Worm (Caenorhabditis elegans) whole organism, L4 larva: Measurements from ENCODE around the gene nlp-13.

Experiments used
- F37D6.2 ChIP-seq: sonication (generic microtip); optimal IDR thresholded peaks from 2 replicates; lab custom pipeline; 2016; ENCODE audit warnings: mild to moderate bottlenecking, missing genetic modification characterization, missing compliant biosample characterization
- F49E8.2 ChIP-seq: sonication (generic microtip); optimal IDR thresholded peaks from 2 replicates; lab custom pipeline; 2016; ENCODE audit warnings: missing compliant biosample characterization, mild to moderate bottlenecking, missing genetic modification characterization, borderline replicate concordance
- T20F7.1 ChIP-seq: fragments of 200-800 bp; sonication (Bioruptor generic); optimal IDR thresholded peaks from 2 replicates; lab custom pipeline; 2018; ENCODE audit warnings: mild to moderate bottlenecking, missing genetic modification characterization, missing compliant biosample characterization
- Y48G9A.11 ChIP-seq: fragments of 200-800 bp; sonication (Bioruptor generic); IDR thresholded peaks from 2 replicates; pipeline ENCODE4 v1.3.6; 2022; ENCODE audit warnings: missing genetic modification reagents, missing genetic modification characterization, missing compliant biosample characterization
- Y5F2A.4 ChIP-seq: fragments of 200-800 bp; sonication (Bioruptor generic); optimal IDR thresholded peaks from 2 replicates; lab custom pipeline; 2018; ENCODE audit warnings: mild to moderate bottlenecking, missing genetic modification characterization, missing compliant biosample characterization
- aly-2 ChIP-seq: sonication (generic microtip); optimal IDR thresholded peaks from 2 replicates; lab custom pipeline; 2018; ENCODE audit warnings: missing biosample characterization, missing genetic modification characterization
- ceh-62 ChIP-seq: sonication (generic microtip); optimal IDR thresholded peaks from 2 replicates; lab custom pipeline; 2017; ENCODE audit warnings: missing biosample characterization, missing genetic modification characterization
- ces-1 ChIP-seq: fragments of 150-350 bp; sonication (generic microtip); optimal IDR thresholded peaks from 4 replicates; lab custom pipeline; 2014; ENCODE audit warnings: missing biosample characterization, missing genetic modification reagents, missing genetic modification characterization
- daf-19 ChIP-seq: fragments of 200-800 bp; sonication (Bioruptor generic); conservative IDR thresholded peaks from 2 replicates; pipeline ENCODE4 v1.3.6; 2022; ENCODE audit warnings: missing genetic modification characterization, missing compliant biosample characterization
- duxl-1 ChIP-seq: sonication (generic microtip); optimal IDR thresholded peaks from 2 replicates; lab custom pipeline; 2016; ENCODE audit warnings: mild to moderate bottlenecking, missing genetic modification characterization, moderate library complexity, missing compliant biosample characterization; ENCODE audit not compliant: poor library complexity
- dve-1 ChIP-seq: sonication (generic microtip); optimal IDR thresholded peaks from 2 replicates; lab custom pipeline; 2017; ENCODE audit warnings: antibody characterized with exemption, mild to moderate bottlenecking, missing genetic modification characterization, missing compliant biosample characterization; ENCODE audit not compliant: insufficient read depth
- egl-43 ChIP-seq: fragments of 200-800 bp; sonication (Bioruptor generic); IDR thresholded peaks from 2 replicates; pipeline ENCODE4 v1.3.6; 2022; ENCODE audit warnings: missing genetic modification reagents, missing genetic modification characterization, missing compliant biosample characterization
- fkh-10 ChIP-seq: fragments of 150-350 bp; optimal IDR thresholded peaks from 2 replicates; lab custom pipeline; 2014; ENCODE audit warnings: missing biosample characterization, missing genetic modification reagents, missing genetic modification characterization
- hif-1 ChIP-seq, 2 experiments: sonication (generic microtip); optimal IDR thresholded peaks; 2 replicates each; lab custom pipeline; 2016 to 2017; ENCODE audit warnings: missing compliant biosample characterization in 2 of 2, missing genetic modification characterization in 2 of 2, missing genetic modification reagents in 2 of 2, missing genotype in 2 of 2, mild to moderate bottlenecking in 1 of 2
- hlh-30 ChIP-seq: sonication (generic microtip); optimal IDR thresholded peaks from 2 replicates; lab custom pipeline; 2017; ENCODE audit warnings: antibody characterized with exemption, mild to moderate bottlenecking, missing genetic modification characterization, missing compliant biosample characterization; ENCODE audit not compliant: insufficient read depth
- hmg-1.1 ChIP-seq: fragments of 200-800 bp; sonication (Bioruptor generic); IDR thresholded peaks from 2 replicates; pipeline ENCODE4 v1.3.6; 2022; ENCODE audit warnings: missing genetic modification reagents, missing genetic modification characterization, missing compliant biosample characterization
- lim-7 ChIP-seq: fragments of 200-800 bp; sonication (Bioruptor generic); IDR thresholded peaks from 2 replicates; pipeline ENCODE4 v1.3.6; 2022; ENCODE audit warnings: missing genetic modification characterization, missing compliant biosample characterization
- lin-1 ChIP-seq: fragments of 200-800 bp; sonication (Bioruptor generic); IDR thresholded peaks from 2 replicates; pipeline ENCODE4 v1.3.6; 2022; ENCODE audit warnings: missing genetic modification reagents, missing genetic modification characterization, missing compliant biosample characterization
- lin-15B ChIP-seq: fragments of 150-350 bp; sonication (generic microtip); optimal IDR thresholded peaks from 3 replicates; lab custom pipeline; 2014; ENCODE audit warnings: missing biosample characterization, missing genetic modification characterization
- mdl-1 ChIP-seq, 2 experiments: fragments of 150-350 bp in 1 of 2; sonication (generic microtip) in 1 of 2; optimal IDR thresholded peaks; 2 replicates each; lab custom pipeline; 2014 to 2017; ENCODE audit warnings: missing biosample characterization in 2 of 2, missing genetic modification characterization in 2 of 2
- mep-1 ChIP-seq: fragments of 150-350 bp; sonication (generic microtip); optimal IDR thresholded peaks from 3 replicates; lab custom pipeline; 2014; ENCODE audit warnings: missing biosample characterization, missing genetic modification characterization
- mxl-3 ChIP-seq: fragments of 200-800 bp; sonication (Bioruptor generic); optimal IDR thresholded peaks from 2 replicates; lab custom pipeline; 2018; ENCODE audit warnings: mild to moderate bottlenecking, missing genetic modification characterization, missing compliant biosample characterization
- nhr-102 ChIP-seq: sonication (generic microtip); optimal IDR thresholded peaks from 2 replicates; lab custom pipeline; 2016; ENCODE audit warnings: mild to moderate bottlenecking, missing genetic modification characterization, moderate library complexity, missing compliant biosample characterization
- nhr-11 ChIP-seq: fragments of 150-350 bp; optimal IDR thresholded peaks from 2 replicates; lab custom pipeline; 2014; ENCODE audit warnings: missing biosample characterization, missing genetic modification characterization
- nhr-28 ChIP-seq: fragments of 150-350 bp; optimal IDR thresholded peaks from 2 replicates; lab custom pipeline; 2014; ENCODE audit warnings: missing biosample characterization, missing genetic modification characterization
- nhr-76 ChIP-seq: fragments of 150-350 bp; optimal IDR thresholded peaks from 2 replicates; lab custom pipeline; 2014; ENCODE audit warnings: missing biosample characterization, missing genetic modification characterization
- php-3 ChIP-seq: fragments of 200-800 bp; sonication (Bioruptor generic); IDR thresholded peaks from 2 replicates; pipeline ENCODE4 v1.3.6; 2022; ENCODE audit warnings: missing genetic modification reagents, missing genetic modification characterization, missing compliant biosample characterization
- pqm-1 ChIP-seq: sonication (generic microtip); optimal IDR thresholded peaks from 2 replicates; lab custom pipeline; 2017; ENCODE audit warnings: missing biosample characterization, missing genetic modification characterization
- rbr-2 ChIP-seq: sonication (generic microtip); optimal IDR thresholded peaks from 2 replicates; lab custom pipeline; 2016; ENCODE audit warnings: missing genotype, missing genetic modification characterization, missing compliant biosample characterization
- set-16 ChIP-seq: fragments of 200-800 bp; sonication (Bioruptor generic); IDR thresholded peaks from 2 replicates; pipeline ENCODE4 v1.3.6; 2022; ENCODE audit warnings: missing genetic modification reagents, missing genetic modification characterization, missing compliant biosample characterization
- snpc-1.2 ChIP-seq: fragments of 200-800 bp; sonication (Bioruptor generic); IDR thresholded peaks from 2 replicates; pipeline ENCODE4 v1.3.6; 2022; ENCODE audit warnings: missing genetic modification reagents, missing genetic modification characterization, missing compliant biosample characterization
- snpc-4 ChIP-seq: fragments of 150-350 bp; optimal IDR thresholded peaks from 2 replicates; lab custom pipeline; 2014; ENCODE audit warnings: missing biosample characterization, missing genetic modification characterization
- spr-1 ChIP-seq: sonication (generic microtip); optimal IDR thresholded peaks from 2 replicates; lab custom pipeline; 2016; ENCODE audit warnings: mild to moderate bottlenecking, missing genetic modification characterization, missing compliant biosample characterization
- spr-3 ChIP-seq: fragments of 200-800 bp; sonication (Bioruptor generic); optimal IDR thresholded peaks from 2 replicates; lab custom pipeline; 2018; ENCODE audit warnings: mild to moderate bottlenecking, missing genetic modification characterization, missing compliant biosample characterization
- unc-62 ChIP-seq, 3 experiments: fragments of 150-350 bp in 1 of 3; sonication (generic microtip); optimal IDR thresholded peaks in 2 of 3; peaks in 1 of 3; 1 replicate in 1 of 3; 2 replicates in 2 of 3; lab custom pipeline; 2014 to 2017; ENCODE audit warnings: missing biosample characterization in 3 of 3, missing genetic modification characterization in 3 of 3, missing genetic modification reagents in 3 of 3, missing genotype in 1 of 3
- zfp-3 ChIP-seq: fragments of 200-800 bp; sonication (Bioruptor generic); conservative IDR thresholded peaks from 2 replicates; pipeline ENCODE4 v1.3.6; 2022; ENCODE audit warnings: missing genetic modification reagents, missing genetic modification characterization, missing compliant biosample characterization
- zip-2 ChIP-seq: fragments of 150-350 bp; optimal IDR thresholded peaks from 2 replicates; lab custom pipeline; 2014; ENCODE audit warnings: missing biosample characterization, missing genetic modification characterization

Gene nlp-13

ce11 chrV:4186453-4187143, 49.6 kb upstream of the nlp-13 start (continued):
- TF ChIP-seq php-3 (GFP tag; lab: Robert Waterston, UW) (0 out of 2 replicates have a peak, but pooled peaks have one; percentile 14), F49E8.2 (tag; lab: Kevin White, UChicago) (no peak), hmg-1.1 (no peak), mxl-3 (peak; percentile 97), lin-1 (GFP tag; lab: Robert Waterston, UW) (peak; percentile 32; the same call in 1 of the 2 replicates), nhr-76 (tag; lab: Kevin White, UChicago) (no peak), spr-3 (GFP tag; lab: Kevin White, UChicago) (peak; percentile 5), Y5F2A.4 (no peak), daf-19 (GFP tag; lab: Robert Waterston, UW) (no peak), duxl-1 (peak; percentile 36), nhr-11 (no peak), pqm-1 (tag; lab: Kevin White, UChicago) (no peak), zip-2 (tag; lab: Kevin White, UChicago) (no peak), nhr-102 (tag; lab: Kevin White, UChicago) (peak; percentile 35), T20F7.1 (GFP tag; lab: Kevin White, UChicago) (no peak), fkh-10 (GFP tag; lab: Kevin White, UChicago) (no peak), mep-1 (tag; lab: Kevin White, UChicago) (no peak), ceh-62 (tag; lab: Kevin White, UChicago) (no peak), spr-1 (tag; lab: Kevin White, UChicago) (no peak), zfp-3 (GFP tag; lab: Robert Waterston, UW) (no peak), lin-15B (tag; lab: Kevin White, UChicago) (no peak)
- TF ChIP-seq, all 104 proteins: peak for 20

- peak; percentile 33 for TF ChIP-seq hlh-30
- TF ChIP-seq egl-43 (GFP tag; lab: Robert Waterston, UW), result no peak
- TF ChIP-seq ces-1 (GFP tag; lab: Kevin White, UChicago), result no peak
- peak; percentile 57 for TF ChIP-seq nhr-28 (tag; lab: Kevin White, UChicago)
- no peak for TF ChIP-seq ceh-62 (tag; lab: Kevin White, UChicago)
- TF ChIP-seq unc-62 (GFP tag; optimal IDR thresholded peaks at IDR 0.05 in 1 of 2; lab: Kevin White, UChicago), result peak in 1 of 2 experiments; percentile 81
- TF ChIP-seq unc-62 (tag; optimal IDR thresholded peaks at IDR 0.05; lab: Kevin White, UChicago), result no peak
- no peak for TF ChIP-seq lim-7
- TF ChIP-seq hmg-1.1, result no peak
- TF ChIP-seq nhr-11, result no peak
- no peak for TF ChIP-seq set-16 (GFP tag; lab: Robert Waterston, UW)
- no peak for TF ChIP-seq aly-2 (tag; lab: Kevin White, UChicago)
- no peak for TF ChIP-seq mdl-1 (tag; optimal IDR thresholded peaks at IDR 0.05; lab: Kevin White, UChicago)
- TF ChIP-seq snpc-4 (tag; lab: Kevin White, UChicago), result no peak
- TF ChIP-seq F37D6.2 (tag; lab: Kevin White, UChicago), result no peak
- TF ChIP-seq dve-1 (tag; lab: Kevin White, UChicago), result peak; percentile 10
- TF ChIP-seq Y48G9A.11 (GFP tag; lab: Robert Waterston, UW), result no peak
- no peak for TF ChIP-seq rbr-2 (tag; lab: Kevin White, UChicago)
- TF ChIP-seq lin-15B (tag; lab: Kevin White, UChicago), result no peak
- TF ChIP-seq hif-1 (tag; optimal IDR thresholded peaks at IDR 0.05; lab: Kevin White, UChicago), result no peak
- no peak for TF ChIP-seq snpc-1.2
- TF ChIP-seq, all 104 proteins: peak for 4
Observed at ce11 chrV:4187144-4187485, 49.1 kb upstream of the nlp-13 start, which contains the start of gene nhr-114. nhr-114 (plus strand) TSS chrV:4187202.
